Fruit fly (Drosophila melanogaster) whole organism: Measurements from ENCODE around the gene Egfrap.

Source experiments
- CG8478 ChIP-seq: fragments of >200 bp; optimal IDR thresholded peaks from 2 replicates; lab custom pipeline; 2018; ENCODE audit warnings: inconsistent platforms
- Dll ChIP-seq: fragments of >200 bp; optimal IDR thresholded peaks from 2 replicates; lab custom pipeline; 2017
- EcR ChIP-seq, 2 experiments: fragments of >200 bp; optimal IDR thresholded peaks; 2 replicates each; lab custom pipeline; 2017; ENCODE audit warnings: missing biosample characterization in 2 of 2, missing genetic modification characterization in 2 of 2, missing genetic modification reagents in 2 of 2
- pan ChIP-seq: fragments of >200 bp; optimal IDR thresholded peaks from 2 replicates; lab custom pipeline; 2017
- usp ChIP-seq: fragments of >200 bp; optimal IDR thresholded peaks from 2 replicates; lab custom pipeline; 2017; ENCODE audit warnings: missing biosample characterization, missing genetic modification characterization, mixed read lengths

- TF ChIP-seq pan (lab: Kevin White, UChicago) (no peak), usp (GFP tag; lab: Kevin White, UChicago) (no peak), CG8478 (lab: Kevin White, UChicago) (no peak), EcR (GFP tag; optimal IDR thresholded peaks at IDR 0.05; lab: Kevin White, UChicago) (no peak), Dll (no peak)
These were observed 18.7 kb upstream of the Egfrap start for dm6 chr3L:5969122-5969521.
